Worm (Caenorhabditis elegans): ENCODE data around the gene col-178.

- TF ChIP-seq nhr-77 (tag; optimal IDR thresholded peaks at IDR 0.05): no peak
- TF ChIP-seq nhr-76 (tag; optimal IDR thresholded peaks at IDR 0.05): no peak
Measured at ce11 chrX:11243604-11244003, 44.3 kb downstream of the col-178 start.

Data from whole organism, L3 larva.